Worm (Caenorhabditis elegans) whole organism, L4 larva: ENCODE measurements around the gene aak-2.

Experiments used
- D1046.2 ChIP-seq: fragments of 200-800 bp; sonication (Bioruptor generic); IDR thresholded peaks from 2 replicates; pipeline ENCODE4 v1.3.6; 2022; ENCODE audit warnings: missing genetic modification characterization, missing compliant biosample characterization
- F10B5.3 ChIP-seq: sonication (generic microtip); optimal IDR thresholded peaks from 2 replicates; lab custom pipeline; 2016; ENCODE audit warnings: mild to moderate bottlenecking, missing genetic modification characterization, missing compliant biosample characterization
- F37D6.2 ChIP-seq: sonication (generic microtip); optimal IDR thresholded peaks from 2 replicates; lab custom pipeline; 2016; ENCODE audit warnings: mild to moderate bottlenecking, missing genetic modification characterization, missing compliant biosample characterization
- Y48G9A.11 ChIP-seq: fragments of 200-800 bp; sonication (Bioruptor generic); IDR thresholded peaks from 2 replicates; pipeline ENCODE4 v1.3.6; 2022; ENCODE audit warnings: missing genetic modification reagents, missing genetic modification characterization, missing compliant biosample characterization
- Y75B8A.6 ChIP-seq: fragments of 200-800 bp; sonication (Bioruptor generic); IDR thresholded peaks from 2 replicates; pipeline ENCODE4 v1.3.6; 2022; ENCODE audit warnings: missing genetic modification reagents, missing genetic modification characterization, missing compliant biosample characterization
- ZK337.2 ChIP-seq: fragments of 200-800 bp; sonication (Bioruptor generic); IDR thresholded peaks from 2 replicates; pipeline ENCODE4 v1.3.6; 2022; ENCODE audit warnings: missing genetic modification reagents, missing genetic modification characterization, missing compliant biosample characterization
- ZK546.5 ChIP-seq, 2 experiments: sonication (generic microtip); optimal IDR thresholded peaks; 2 replicates each; lab custom pipeline; 2017; ENCODE audit warnings: missing biosample characterization in 2 of 2, missing genetic modification characterization in 2 of 2
- ama-1 ChIP-seq: fragments of 150-350 bp; optimal IDR thresholded peaks from 2 replicates; lab custom pipeline; 2014; ENCODE audit warnings: inconsistent platforms, mixed read lengths
- arid-1 ChIP-seq: fragments of 200-800 bp; sonication (Bioruptor generic); conservative IDR thresholded peaks from 2 replicates; pipeline ENCODE4 v1.3.6; 2022; ENCODE audit warnings: missing genetic modification reagents, missing genetic modification characterization, missing compliant biosample characterization
- ceh-20 ChIP-seq: fragments of 200-800 bp; sonication (Bioruptor generic); IDR thresholded peaks from 2 replicates; pipeline ENCODE4 v1.3.6; 2022; ENCODE audit warnings: missing genetic modification reagents, missing genetic modification characterization, missing compliant biosample characterization
- ceh-32 ChIP-seq: sonication (generic microtip); optimal IDR thresholded peaks from 2 replicates; lab custom pipeline; 2016; ENCODE audit warnings: mild to moderate bottlenecking, missing genetic modification characterization, missing compliant biosample characterization; ENCODE audit not compliant: poor library complexity
- ceh-44 ChIP-seq: fragments of 200-800 bp; sonication (Bioruptor generic); IDR thresholded peaks from 2 replicates; pipeline ENCODE4 v1.3.6; 2022; ENCODE audit warnings: missing genetic modification reagents, missing genetic modification characterization, missing compliant biosample characterization
- ceh-82 ChIP-seq: sonication (generic microtip); optimal IDR thresholded peaks from 2 replicates; lab custom pipeline; 2017; ENCODE audit warnings: missing biosample characterization, missing genetic modification characterization
- cey-2 ChIP-seq: sonication (generic microtip); optimal IDR thresholded peaks from 3 replicates; lab custom pipeline; 2017; ENCODE audit warnings: missing genetic modification characterization, mild to moderate bottlenecking, missing compliant biosample characterization, antibody characterized with exemption, borderline replicate concordance; ENCODE audit not compliant: insufficient read depth
- ctbp-1 ChIP-seq: fragments of 200-800 bp; sonication (Bioruptor generic); IDR thresholded peaks from 2 replicates; pipeline ENCODE4 v1.3.6; 2022; ENCODE audit warnings: missing genetic modification reagents, missing genetic modification characterization, missing compliant biosample characterization
- dmd-6 ChIP-seq: fragments of 200-800 bp; sonication (Bioruptor generic); IDR thresholded peaks from 2 replicates; pipeline ENCODE4 v1.3.6; 2022; ENCODE audit warnings: missing genetic modification reagents, missing genetic modification characterization, missing compliant biosample characterization
- dmd-9 ChIP-seq: fragments of 200-800 bp; sonication (Bioruptor generic); IDR thresholded peaks from 2 replicates; pipeline ENCODE4 v1.3.6; 2022; ENCODE audit warnings: missing genetic modification reagents, missing genetic modification characterization, missing compliant biosample characterization
- duxl-1 ChIP-seq: sonication (generic microtip); optimal IDR thresholded peaks from 2 replicates; lab custom pipeline; 2016; ENCODE audit warnings: mild to moderate bottlenecking, missing genetic modification characterization, moderate library complexity, missing compliant biosample characterization; ENCODE audit not compliant: poor library complexity
- egl-27 ChIP-seq: sonication (generic microtip); optimal IDR thresholded peaks from 3 replicates; lab custom pipeline; 2017; ENCODE audit warnings: missing biosample characterization, missing genetic modification reagents, missing genetic modification characterization
- fkh-10 ChIP-seq: fragments of 150-350 bp; optimal IDR thresholded peaks from 2 replicates; lab custom pipeline; 2014; ENCODE audit warnings: missing biosample characterization, missing genetic modification reagents, missing genetic modification characterization
- hif-1 ChIP-seq, 2 experiments: sonication (generic microtip); optimal IDR thresholded peaks; 2 replicates each; lab custom pipeline; 2016 to 2017; ENCODE audit warnings: missing compliant biosample characterization in 2 of 2, missing genetic modification characterization in 2 of 2, missing genetic modification reagents in 2 of 2, missing genotype in 2 of 2, mild to moderate bottlenecking in 1 of 2
- hlh-11 ChIP-seq: fragments of 200-800 bp; sonication (Bioruptor generic); optimal IDR thresholded peaks from 2 replicates; lab custom pipeline; 2018; ENCODE audit warnings: mild to moderate bottlenecking, missing genetic modification characterization, missing compliant biosample characterization
- hmg-1.1 ChIP-seq: fragments of 200-800 bp; sonication (Bioruptor generic); IDR thresholded peaks from 2 replicates; pipeline ENCODE4 v1.3.6; 2022; ENCODE audit warnings: missing genetic modification reagents, missing genetic modification characterization, missing compliant biosample characterization
- jun-1 ChIP-seq: fragments of 150-350 bp; optimal IDR thresholded peaks from 2 replicates; lab custom pipeline; 2014; ENCODE audit warnings: missing biosample characterization, missing genetic modification reagents, missing genetic modification characterization
- lim-7 ChIP-seq: fragments of 200-800 bp; sonication (Bioruptor generic); IDR thresholded peaks from 2 replicates; pipeline ENCODE4 v1.3.6; 2022; ENCODE audit warnings: missing genetic modification characterization, missing compliant biosample characterization
- lin-15B ChIP-seq: fragments of 150-350 bp; sonication (generic microtip); optimal IDR thresholded peaks from 3 replicates; lab custom pipeline; 2014; ENCODE audit warnings: missing biosample characterization, missing genetic modification characterization
- lin-29 ChIP-seq: fragments of 200-800 bp; sonication (Bioruptor generic); IDR thresholded peaks from 2 replicates; pipeline ENCODE4 v1.3.6; 2022; ENCODE audit warnings: missing genetic modification reagents, missing genetic modification characterization, missing compliant biosample characterization
- lir-3 ChIP-seq: sonication (generic microtip); optimal IDR thresholded peaks from 2 replicates; lab custom pipeline; 2016; ENCODE audit warnings: mild to moderate bottlenecking, missing genetic modification characterization, missing compliant biosample characterization
- madf-9 ChIP-seq: fragments of 200-800 bp; sonication (Bioruptor generic); conservative IDR thresholded peaks from 2 replicates; pipeline ENCODE4 v1.3.6; 2022; ENCODE audit warnings: missing genetic modification reagents, missing genetic modification characterization, missing compliant biosample characterization
- mdl-1 ChIP-seq, 2 experiments: fragments of 150-350 bp in 1 of 2; sonication (generic microtip) in 1 of 2; optimal IDR thresholded peaks; 2 replicates each; lab custom pipeline; 2014 to 2017; ENCODE audit warnings: missing biosample characterization in 2 of 2, missing genetic modification characterization in 2 of 2
- mdt-29 ChIP-seq: fragments of 200-800 bp; sonication (Bioruptor generic); IDR thresholded peaks from 2 replicates; pipeline ENCODE4 v1.3.6; 2022; ENCODE audit warnings: missing genetic modification reagents, missing genetic modification characterization, missing compliant biosample characterization
- mxl-3 ChIP-seq: fragments of 200-800 bp; sonication (Bioruptor generic); optimal IDR thresholded peaks from 2 replicates; lab custom pipeline; 2018; ENCODE audit warnings: mild to moderate bottlenecking, missing genetic modification characterization, missing compliant biosample characterization
- nhr-10 ChIP-seq: fragments of 150-350 bp; optimal IDR thresholded peaks from 2 replicates; lab custom pipeline; 2014; ENCODE audit warnings: missing biosample characterization, missing genetic modification characterization
- nhr-111 ChIP-seq: fragments of 200-800 bp; sonication (Bioruptor generic); optimal IDR thresholded peaks from 2 replicates; lab custom pipeline; 2018; ENCODE audit warnings: mild to moderate bottlenecking, missing genetic modification characterization, missing compliant biosample characterization
- nhr-41 ChIP-seq: fragments of 200-800 bp; sonication (Bioruptor generic); IDR thresholded peaks from 2 replicates; pipeline ENCODE4 v1.3.6; 2022; ENCODE audit warnings: missing genetic modification reagents, missing genetic modification characterization, missing compliant biosample characterization
- nhr-6 ChIP-seq: fragments of 150-350 bp; optimal IDR thresholded peaks from 2 replicates; lab custom pipeline; 2014; ENCODE audit warnings: missing biosample characterization, missing genetic modification characterization
- nhr-76 ChIP-seq: fragments of 150-350 bp; optimal IDR thresholded peaks from 2 replicates; lab custom pipeline; 2014; ENCODE audit warnings: missing biosample characterization, missing genetic modification characterization
- pha-4 ChIP-seq, 2 experiments: fragments of 150-350 bp in 1 of 2; fragments of 200-800 bp in 1 of 2; sonication (Bioruptor generic) in 1 of 2; IDR thresholded peaks in 1 of 2; optimal IDR thresholded peaks in 1 of 2; 2 replicates each; pipeline versions ENCODE4 v1.3.6 to Lab custom; 2014 to 2022; ENCODE audit warnings: missing genetic modification characterization in 2 of 2, missing genetic modification reagents in 2 of 2, missing biosample characterization in 1 of 2, missing compliant biosample characterization in 1 of 2
- rbr-2 ChIP-seq: sonication (generic microtip); optimal IDR thresholded peaks from 2 replicates; lab custom pipeline; 2016; ENCODE audit warnings: missing genotype, missing genetic modification characterization, missing compliant biosample characterization
- saeg-2 ChIP-seq: fragments of 200-800 bp; sonication (Bioruptor generic); IDR thresholded peaks from 2 replicates; pipeline ENCODE4 v1.3.6; 2022; ENCODE audit warnings: missing genetic modification reagents, missing genetic modification characterization, missing compliant biosample characterization
- sdz-12 ChIP-seq: fragments of 200-800 bp; sonication (Bioruptor generic); optimal IDR thresholded peaks from 2 replicates; lab custom pipeline; 2018; ENCODE audit warnings: mild to moderate bottlenecking, missing genetic modification characterization, missing compliant biosample characterization
- set-16 ChIP-seq: fragments of 200-800 bp; sonication (Bioruptor generic); IDR thresholded peaks from 2 replicates; pipeline ENCODE4 v1.3.6; 2022; ENCODE audit warnings: missing genetic modification reagents, missing genetic modification characterization, missing compliant biosample characterization
- spr-1 ChIP-seq: sonication (generic microtip); optimal IDR thresholded peaks from 2 replicates; lab custom pipeline; 2016; ENCODE audit warnings: mild to moderate bottlenecking, missing genetic modification characterization, missing compliant biosample characterization
- unc-130 ChIP-seq: sonication (generic microtip); optimal IDR thresholded peaks from 2 replicates; lab custom pipeline; 2016; ENCODE audit warnings: missing genetic modification reagents, missing genetic modification characterization, missing compliant biosample characterization
- unc-39 ChIP-seq: sonication (generic microtip); optimal IDR thresholded peaks from 2 replicates; lab custom pipeline; 2017; ENCODE audit warnings: missing biosample characterization, missing genetic modification characterization
- zfp-2 ChIP-seq: sonication (generic microtip); optimal IDR thresholded peaks from 2 replicates; lab custom pipeline; 2016; ENCODE audit warnings: mild to moderate bottlenecking, missing genetic modification characterization, missing compliant biosample characterization
- zip-2 ChIP-seq: fragments of 150-350 bp; optimal IDR thresholded peaks from 2 replicates; lab custom pipeline; 2014; ENCODE audit warnings: missing biosample characterization, missing genetic modification characterization
- ztf-11 ChIP-seq: fragments of 150-350 bp; optimal IDR thresholded peaks from 2 replicates; lab custom pipeline; 2014; ENCODE audit warnings: missing biosample characterization, missing genetic modification characterization

Gene aak-2

DNA sequence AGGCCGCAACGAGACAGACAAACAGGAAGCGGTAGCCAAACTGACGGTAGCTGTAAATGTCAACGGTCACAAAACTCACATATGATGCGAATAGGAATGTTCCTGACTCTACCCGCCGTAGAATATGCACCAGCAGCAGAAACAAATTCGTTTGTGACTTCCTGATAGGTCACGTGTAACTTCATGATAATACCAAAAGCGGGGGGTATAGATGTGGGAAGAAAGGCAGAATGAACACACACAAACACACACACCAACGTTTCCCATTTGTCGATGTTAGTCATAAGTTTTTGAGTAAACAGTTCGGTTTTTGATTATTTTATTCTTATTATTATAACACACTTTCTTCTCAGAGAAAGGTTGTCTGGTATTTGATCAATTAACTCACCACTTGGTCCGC is 17.3 kb downstream of the aak-2 start (continued):
- no peak for TF ChIP-seq rbr-2 (tag; lab: Kevin White, UChicago)
- no peak for TF ChIP-seq ZK337.2
- no peak for TF ChIP-seq egl-27 (tag; lab: Kevin White, UChicago)
- no peak for TF ChIP-seq Y75B8A.6 (GFP tag; lab: Robert Waterston, UW)
- TF ChIP-seq duxl-1 = no peak
- no peak for TF ChIP-seq lin-15B (tag; lab: Kevin White, UChicago)
- no peak for TF ChIP-seq ceh-32
- TF ChIP-seq sdz-12 (GFP tag; lab: Kevin White, UChicago) = no peak
- TF ChIP-seq ceh-44 (GFP tag; lab: Robert Waterston, UW) = no peak
- TF ChIP-seq dmd-6 (GFP tag; lab: Robert Waterston, UW) = peak; percentile 61
- TF ChIP-seq F37D6.2 = no peak
- no peak for TF ChIP-seq zfp-2 (tag; lab: Kevin White, UChicago)

ce11 chrX:16813606-16814330 is 17.9 kb downstream of the aak-2 start, which contains the start of gene cas-1:
cas-1 (minus strand) TSS chrX:16813656.
- TF ChIP-seq unc-130 (GFP tag; lab: Kevin White, UChicago) (no peak), ZK546.5 (tag; optimal IDR thresholded peaks at IDR 0.05; lab: Kevin White, UChicago) (no peak), hlh-11 (tag; lab: Kevin White, UChicago) (peak; percentile 35), F10B5.3 (tag; lab: Kevin White, UChicago) (no peak), cey-2 (tag; lab: Kevin White, UChicago) (no peak), ceh-44 (GFP tag; lab: Robert Waterston, UW) (no peak), madf-9 (no peak), nhr-10 (tag; lab: Kevin White, UChicago) (no peak), duxl-1 (no peak), hmg-1.1 (GFP tag; lab: Robert Waterston, UW) (peak; percentile 34; the same call in 1 of the 2 replicates), lin-29 (no peak), D1046.2 (GFP tag; lab: Robert Waterston, UW) (no peak), spr-1 (no peak), unc-39 (tag; lab: Kevin White, UChicago) (no peak), set-16 (no peak), arid-1 (GFP tag; lab: Robert Waterston, UW) (no peak), jun-1 (no peak), hif-1 (tag; optimal IDR thresholded peaks at IDR 0.05; lab: Kevin White, UChicago) (no peak), ama-1 (lab: Kevin White, UChicago) (no peak), saeg-2 (GFP tag; lab: Robert Waterston, UW) (no peak), rbr-2 (tag; lab: Kevin White, UChicago) (peak; percentile 44), nhr-111 (GFP tag; lab: Kevin White, UChicago) (no peak), ctbp-1 (GFP tag; lab: Robert Waterston, UW) (no peak), nhr-6 (tag; lab: Kevin White, UChicago) (peak; percentile 30), dmd-9 (GFP tag; lab: Robert Waterston, UW) (no peak), fkh-10 (GFP tag; lab: Kevin White, UChicago) (no peak), Y48G9A.11 (GFP tag; lab: Robert Waterston, UW) (no peak), ztf-11 (tag; lab: Kevin White, UChicago) (no peak), zip-2 (tag; lab: Kevin White, UChicago) (no peak), mdt-29 (GFP tag; lab: Robert Waterston, UW) (no peak), ceh-20 (no peak), mxl-3 (GFP tag; lab: Kevin White, UChicago) (no peak), nhr-41 (GFP tag; lab: Robert Waterston, UW) (no peak), ceh-82 (no peak), lir-3 (tag; lab: Kevin White, UChicago) (no peak), pha-4 (GFP tag; IDR thresholded peaks at IDR 0.05; lab: Robert Waterston, UW) (no peak), pha-4 (tag; optimal IDR thresholded peaks at IDR 0.05; lab: Kevin White, UChicago) (peak; percentile 13), mdl-1 (tag; optimal IDR thresholded peaks at IDR 0.05; lab: Kevin White, UChicago) (peak in 1 of 2 experiments; percentile 57), lim-7 (GFP tag; lab: Robert Waterston, UW) (no peak), nhr-76 (tag; lab: Kevin White, UChicago) (no peak)
